Worm (Caenorhabditis elegans) whole organism, young adult: ENCODE measurements around the gene pld-1.

Experiments used
- aptf-2 ChIP-seq: fragments of 200-800 bp; sonication (Bioruptor generic); conservative IDR thresholded peaks from 2 replicates; pipeline ENCODE4 v1.3.6; 2022; ENCODE audit warnings: missing genetic modification reagents, missing genetic modification characterization, missing compliant biosample characterization
- lag-1 ChIP-seq: fragments of 200-800 bp; sonication (Bioruptor generic); IDR thresholded peaks from 2 replicates; pipeline ENCODE4 v1.3.6; 2022; ENCODE audit warnings: missing genetic modification reagents, missing genetic modification characterization, missing compliant biosample characterization
- unc-62 ChIP-seq: fragments of 150-350 bp; optimal IDR thresholded peaks from 2 replicates; lab custom pipeline; 2014; ENCODE audit warnings: missing biosample characterization, missing genetic modification reagents, missing genetic modification characterization

ce11 chrII:5093945-5094344, 2.5 kb upstream of the pld-1 start, which contains the start of gene C04G6.13:
- TF ChIP-seq lag-1 (no peak), aptf-2 (GFP tag; lab: Robert Waterston, UW) (no peak), unc-62 (GFP tag; lab: Kevin White, UChicago) (no peak)
